Worm (Caenorhabditis elegans): ENCODE data around the gene pmk-3.

ce11 chrIV:8173610-8174009 lies 34.6 kb downstream of the pmk-3 start:
- TF ChIP-seq sdc-2 (tag; optimal IDR thresholded peaks at IDR 0.05) (no peak), ets-4 (tag; optimal IDR thresholded peaks at IDR 0.05) (no peak), fkh-10 (GFP tag; optimal IDR thresholded peaks at IDR 0.05) (no peak), unc-3 (GFP tag; conservative IDR thresholded peaks at IDR 0.05) (no peak), unc-3 (tag; optimal IDR thresholded peaks at IDR 0.05) (no peak), nhr-232 (tag; optimal IDR thresholded peaks at IDR 0.05) (no peak), fax-1 (tag; optimal IDR thresholded peaks at IDR 0.05) (no peak)

Measured in whole organism, late embryonic.